Worm (Caenorhabditis elegans): ENCODE measurements around the gene ins-14.

ins-14 gene

ce11 chrII:6709680-6710079 lies 35.9 kb downstream of the ins-14 start (continued):
- no peak for TF ChIP-seq attf-5 (GFP tag; optimal IDR thresholded peaks at IDR 0.05)
- TF ChIP-seq ztf-6 (GFP tag; IDR thresholded peaks at IDR 0.05), result no peak

ce11 chrII:6708980-6709379 lies 36.6 kb downstream of the ins-14 start:
- TF ChIP-seq zfh-2 (GFP tag; conservative IDR thresholded peaks at IDR 0.05), result peak; percentile 26; the same call in 1 of the 2 replicates
- no peak for TF ChIP-seq aptf-3 (GFP tag; IDR thresholded peaks at IDR 0.05)
- 0 out of 2 replicates have a peak, but pooled peaks have one; percentile 17 for TF ChIP-seq hmg-1.2 (GFP tag; IDR thresholded peaks at IDR 0.05)

ce11 chrII:6707496-6708260 lies 37.9 kb downstream of the ins-14 start:
- TF ChIP-seq snpc-3.4 (tag; optimal IDR thresholded peaks at IDR 0.05), result no peak
- TF ChIP-seq hmg-1.2 (GFP tag; IDR thresholded peaks at IDR 0.05), result peak; percentile 51; the same call in 1 of the 2 replicates
- no peak for TF ChIP-seq B0336.3 (GFP tag; IDR thresholded peaks at IDR 0.05)
- TF ChIP-seq madf-6 (GFP tag; IDR thresholded peaks at IDR 0.05), result no peak
- TF ChIP-seq somi-1 (GFP tag; optimal IDR thresholded peaks at IDR 0.05), result peak; percentile 21

- TF ChIP-seq rcor-1 (GFP tag; IDR thresholded peaks at IDR 0.05) (no peak), C17E4.6 (GFP tag; IDR thresholded peaks at IDR 0.05) (no peak), ceh-91 (GFP tag; IDR thresholded peaks at IDR 0.05) (no peak), mcd-1 (GFP tag; IDR thresholded peaks at IDR 0.05) (no peak), ccch-3 (GFP tag; optimal IDR thresholded peaks at IDR 0.05) (no peak), Y53G8AR.9 (GFP tag; conservative IDR thresholded peaks at IDR 0.05) (no peak), lir-1 (GFP tag; conservative IDR thresholded peaks at IDR 0.05) (no peak), lag-1 (GFP tag; IDR thresholded peaks at IDR 0.05) (no peak), xnd-1 (tag; optimal IDR thresholded peaks at IDR 0.05) (no peak), tlf-1 (GFP tag; optimal IDR thresholded peaks at IDR 0.05) (no peak), him-1 (tag; optimal IDR thresholded peaks at IDR 0.05) (no peak), Y95B8A.8 (GFP tag; IDR thresholded peaks at IDR 0.05) (no peak), lsl-1 (GFP tag; optimal IDR thresholded peaks at IDR 0.05) (no peak), lin-26 (GFP tag; IDR thresholded peaks at IDR 0.05) (no peak)
Observed at ce11 chrII:6706552-6707091, 39.0 kb downstream of the ins-14 start.

- TF ChIP-seq F22D6.2 (tag; optimal IDR thresholded peaks at IDR 0.05) (no peak), egl-18 (GFP tag; IDR thresholded peaks at IDR 0.05) (no peak), lir-1 (GFP tag; conservative IDR thresholded peaks at IDR 0.05) (no peak), ZK185.1 (tag; optimal IDR thresholded peaks at IDR 0.05; ENCODE audit: poor library complexity, severe bottlenecking) (no peak), F37B4.10 (GFP tag; IDR thresholded peaks at IDR 0.05) (no peak)
Observed at ce11 chrII:6705593-6706228, 39.9 kb downstream of the ins-14 start, which contains the start of gene rpy-1. Gene rpy-1 (minus strand): TSS chrII:6705643.

ce11 chrII:6701497-6701896 lies 44.1 kb downstream of the ins-14 start, which contains the start of gene C18H9.6:
Gene C18H9.6 (minus strand): TSS chrII:6701625.
- TF ChIP-seq ztf-22 (GFP tag; optimal IDR thresholded peaks at IDR 0.05) (peak; percentile 30), attf-6 (GFP tag; IDR thresholded peaks at IDR 0.05) (no peak), atf-7 (tag; optimal IDR thresholded peaks at IDR 0.05) (peak; percentile 30), nhr-80 (tag; optimal IDR thresholded peaks at IDR 0.05) (peak; percentile 86), ets-4 (GFP tag; optimal IDR thresholded peaks at IDR 0.05) (peak; percentile 19)
